Fruit fly (Drosophila melanogaster) whole organism, wandering third instar larva: ENCODE measurements around the gene CG6409.

Experiments
- Abd-B ChIP-seq: fragments of >200 bp; optimal IDR thresholded peaks from 2 replicates; lab custom pipeline; 2017; ENCODE audit warnings: missing biosample characterization, missing genetic modification characterization
- CrebA ChIP-seq: fragments of 200-800 bp; sonication (Bioruptor generic); optimal IDR thresholded peaks from 2 replicates; lab custom pipeline; 2016; ENCODE audit warnings: missing biosample characterization, mild to moderate bottlenecking, missing genetic modification characterization, borderline replicate concordance
- Dfd ChIP-seq: fragments of >200 bp; optimal IDR thresholded peaks from 2 replicates; lab custom pipeline; 2017; ENCODE audit warnings: missing biosample characterization, missing genetic modification characterization
- GATAd ChIP-seq: sonication (Bioruptor generic); optimal IDR thresholded peaks from 2 replicates; lab custom pipeline; 2016; ENCODE audit warnings: missing biosample characterization, missing genetic modification characterization
- HLH106 ChIP-seq: fragments of 200-800 bp; optimal IDR thresholded peaks from 3 replicates; lab custom pipeline; 2019; ENCODE audit warnings: missing biosample characterization, mild to moderate bottlenecking, missing genetic modification characterization, moderate library complexity
- Hnf4 ChIP-seq: fragments of 200-800 bp; sonication (Bioruptor generic); optimal IDR thresholded peaks from 2 replicates; lab custom pipeline; 2016; ENCODE audit warnings: missing biosample characterization, mild to moderate bottlenecking, missing genetic modification characterization
- Hr78 ChIP-seq: fragments of >200 bp; optimal IDR thresholded peaks from 2 replicates; lab custom pipeline; 2017; ENCODE audit warnings: missing biosample characterization, missing genetic modification characterization
- Hr83 ChIP-seq: fragments of 200-300 bp; sonication (Bioruptor generic); optimal IDR thresholded peaks from 2 replicates; lab custom pipeline; 2016; ENCODE audit warnings: missing biosample characterization, mild to moderate bottlenecking, missing genetic modification characterization, moderate library complexity; ENCODE audit not compliant: poor library complexity, severe bottlenecking
- Jra ChIP-seq: sonication (Bioruptor generic); optimal IDR thresholded peaks from 2 replicates; lab custom pipeline; 2016; ENCODE audit warnings: missing biosample characterization, missing genetic modification characterization
- Mio ChIP-seq: sonication (Bioruptor generic); optimal IDR thresholded peaks from 2 replicates; lab custom pipeline; 2016; ENCODE audit warnings: missing biosample characterization, missing genetic modification characterization
- Myc ChIP-seq: fragments of >200 bp; optimal IDR thresholded peaks from 2 replicates; lab custom pipeline; 2017
- N ChIP-seq: fragments of >200 bp; optimal IDR thresholded peaks from 2 replicates; lab custom pipeline; 2018; ENCODE audit warnings: missing biosample characterization, missing external identifiers, missing genetic modification characterization
- OdsH ChIP-seq: fragments of 200-800 bp; sonication (Bioruptor generic); optimal IDR thresholded peaks from 2 replicates; lab custom pipeline; 2016; ENCODE audit warnings: missing biosample characterization, mild to moderate bottlenecking, missing genetic modification characterization
- Rel ChIP-seq, 2 experiments: fragments of 200-800 bp; sonication (Bioruptor generic) in 1 of 2; optimal IDR thresholded peaks; 2 replicates in 1 of 2; 3 replicates in 1 of 2; lab custom pipeline; 2016 to 2019; ENCODE audit warnings: mild to moderate bottlenecking in 2 of 2, missing biosample characterization in 2 of 2, missing genetic modification characterization in 2 of 2, moderate library complexity in 1 of 2
- Sp1 ChIP-seq: fragments of 200-800 bp; sonication (Bioruptor generic); optimal IDR thresholded peaks from 3 replicates; lab custom pipeline; 2019; ENCODE audit warnings: missing biosample characterization, mild to moderate bottlenecking, missing genetic modification characterization, moderate library complexity
- dl ChIP-seq, 2 experiments: fragments of 175-275, 200-275 bp in 1 of 2; fragments of 200-275 bp in 1 of 2; sonication (Bioruptor generic); optimal IDR thresholded peaks; lab custom pipeline; 2018; ENCODE audit warnings: mild to moderate bottlenecking in 2 of 2, missing biosample characterization in 2 of 2, missing genetic modification characterization in 2 of 2, moderate library complexity in 2 of 2; ENCODE audit not compliant: partially characterized antibody in 2 of 2, insufficient read depth in 1 of 2
- dmrt93B ChIP-seq: fragments of 200-800 bp; sonication (Bioruptor generic); optimal IDR thresholded peaks from 2 replicates; lab custom pipeline; 2018; ENCODE audit warnings: missing biosample characterization, mild to moderate bottlenecking, missing genetic modification characterization
- ey ChIP-seq: fragments of 200-800 bp; sonication (Bioruptor generic); optimal IDR thresholded peaks from 2 replicates; lab custom pipeline; 2016; ENCODE audit warnings: missing biosample characterization, missing genetic modification characterization
- foxo ChIP-seq, 2 experiments: fragments of 200-800 bp; sonication (Bioruptor generic); optimal IDR thresholded peaks; 2 replicates in 1 of 2; 3 replicates in 1 of 2; lab custom pipeline; 2016 to 2017; ENCODE audit warnings: missing biosample characterization in 2 of 2, missing genetic modification characterization in 2 of 2
- fru ChIP-seq: fragments of 200-800 bp; sonication (Bioruptor generic); optimal IDR thresholded peaks from 3 replicates; lab custom pipeline; 2016; ENCODE audit warnings: missing biosample characterization, mild to moderate bottlenecking, missing genetic modification characterization
- h ChIP-seq: fragments of 200-800 bp; sonication (Bioruptor generic); optimal IDR thresholded peaks from 3 replicates; lab custom pipeline; 2016; ENCODE audit warnings: missing biosample characterization, mild to moderate bottlenecking, missing genetic modification characterization
- jim ChIP-seq: fragments of 175-275, 200-325 bp; sonication (Bioruptor generic); optimal IDR thresholded peaks from 2 replicates; lab custom pipeline; 2016; ENCODE audit warnings: missing biosample characterization, mild to moderate bottlenecking, missing genetic modification characterization
- lola ChIP-seq: fragments of >200 bp; optimal IDR thresholded peaks from 2 replicates; lab custom pipeline; 2017; ENCODE audit warnings: missing biosample characterization, missing genetic modification characterization
- psq ChIP-seq: fragments of 200-800 bp; sonication (Bioruptor generic); optimal IDR thresholded peaks from 3 replicates; lab custom pipeline; 2017; ENCODE audit warnings: missing biosample characterization, mild to moderate bottlenecking, missing genetic modification characterization, moderate library complexity
- rgr ChIP-seq: fragments of 200-800 bp; sonication (Bioruptor generic); optimal IDR thresholded peaks from 3 replicates; lab custom pipeline; 2016; ENCODE audit warnings: missing biosample characterization, mild to moderate bottlenecking, missing genetic modification characterization
- sage ChIP-seq: fragments of 200-800 bp; sonication (Bioruptor generic); optimal IDR thresholded peaks from 2 replicates; lab custom pipeline; 2016; ENCODE audit warnings: missing biosample characterization, mild to moderate bottlenecking, missing genetic modification characterization
- sv ChIP-seq: fragments of 200-800 bp; sonication (Bioruptor generic); optimal IDR thresholded peaks from 3 replicates; lab custom pipeline; 2016; ENCODE audit warnings: missing biosample characterization, missing genetic modification characterization
- tai ChIP-seq: sonication (Bioruptor generic); optimal IDR thresholded peaks from 2 replicates; lab custom pipeline; 2016; ENCODE audit warnings: missing biosample characterization, missing genetic modification characterization
- woc ChIP-seq: sonication (Bioruptor generic); optimal IDR thresholded peaks from 2 replicates; lab custom pipeline; 2016; ENCODE audit warnings: missing biosample characterization, mild to moderate bottlenecking, missing genetic modification characterization

Gene CG6409

DNA sequence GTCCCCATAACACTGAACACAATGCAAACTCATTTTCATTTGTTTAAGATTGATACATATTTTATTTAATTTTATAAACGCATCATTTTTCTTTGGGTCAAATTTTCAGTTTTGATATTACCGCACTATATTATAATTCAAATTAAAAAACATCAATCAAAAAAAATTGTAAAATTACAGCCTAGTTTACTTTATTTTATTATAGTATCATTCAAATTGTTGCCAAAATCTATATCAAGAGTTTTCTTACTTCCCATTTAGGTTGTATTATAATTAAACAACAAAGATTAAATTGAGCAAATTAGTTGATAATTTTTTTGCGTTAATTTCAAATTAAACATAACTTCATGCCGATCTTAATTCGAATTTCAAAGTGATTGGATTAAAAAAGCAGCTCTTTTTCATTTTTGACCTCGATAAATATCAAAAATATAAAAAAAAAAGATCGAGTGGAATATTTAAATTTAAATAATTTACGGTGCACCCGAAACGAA is 30.3 kb downstream of the CG6409 start:
- TF ChIP-seq sv (GFP tag; lab: Kevin White, UChicago), result no peak
- TF ChIP-seq rgr, result peak; percentile 53
- TF ChIP-seq HLH106 (tag; lab: Kevin White, UChicago), result peak; percentile 70
- TF ChIP-seq Abd-B, result no peak
- no peak for TF ChIP-seq Hnf4 (GFP tag; lab: Kevin White, UChicago)
- peak in 1 of 2 experiments; percentile 70 for TF ChIP-seq foxo (GFP tag; optimal IDR thresholded peaks at IDR 0.05; lab: Kevin White, UChicago)
- peak; percentile 73 for TF ChIP-seq Sp1
- no peak for TF ChIP-seq tai (GFP tag; lab: Kevin White, UChicago)
- TF ChIP-seq CrebA (GFP tag; lab: Kevin White, UChicago), result no peak
- TF ChIP-seq N (GFP tag; lab: Kevin White, UChicago), result no peak
- TF ChIP-seq h (GFP tag; lab: Kevin White, UChicago), result peak; percentile 28
- no peak for TF ChIP-seq Dfd
- TF ChIP-seq Mio (GFP tag; lab: Kevin White, UChicago), result no peak
- TF ChIP-seq psq (GFP tag; lab: Kevin White, UChicago), result peak; percentile 57
- no peak for TF ChIP-seq lola (GFP tag; lab: Kevin White, UChicago)
- TF ChIP-seq Hr78 (GFP tag; lab: Kevin White, UChicago), result no peak
- no peak for TF ChIP-seq Hr83 (GFP tag; lab: Kevin White, UChicago)
- TF ChIP-seq Myc (lab: Kevin White, UChicago), result no peak
- TF ChIP-seq Rel (GFP tag; optimal IDR thresholded peaks at IDR 0.05; lab: Kevin White, UChicago), result no peak
- no peak for TF ChIP-seq Rel (tag; optimal IDR thresholded peaks at IDR 0.05; lab: Kevin White, UChicago)
- no peak for TF ChIP-seq Jra (GFP tag; lab: Kevin White, UChicago)
- no peak for TF ChIP-seq GATAd
- peak; percentile 36 for TF ChIP-seq woc
- TF ChIP-seq OdsH (GFP tag; lab: Kevin White, UChicago), result peak; percentile 28
- peak; percentile 46 for TF ChIP-seq dmrt93B (GFP tag; lab: Kevin White, UChicago)
- peak; percentile 55 for TF ChIP-seq ey (GFP tag; lab: Kevin White, UChicago)
- no peak for TF ChIP-seq fru (GFP tag; lab: Kevin White, UChicago)

DNA sequence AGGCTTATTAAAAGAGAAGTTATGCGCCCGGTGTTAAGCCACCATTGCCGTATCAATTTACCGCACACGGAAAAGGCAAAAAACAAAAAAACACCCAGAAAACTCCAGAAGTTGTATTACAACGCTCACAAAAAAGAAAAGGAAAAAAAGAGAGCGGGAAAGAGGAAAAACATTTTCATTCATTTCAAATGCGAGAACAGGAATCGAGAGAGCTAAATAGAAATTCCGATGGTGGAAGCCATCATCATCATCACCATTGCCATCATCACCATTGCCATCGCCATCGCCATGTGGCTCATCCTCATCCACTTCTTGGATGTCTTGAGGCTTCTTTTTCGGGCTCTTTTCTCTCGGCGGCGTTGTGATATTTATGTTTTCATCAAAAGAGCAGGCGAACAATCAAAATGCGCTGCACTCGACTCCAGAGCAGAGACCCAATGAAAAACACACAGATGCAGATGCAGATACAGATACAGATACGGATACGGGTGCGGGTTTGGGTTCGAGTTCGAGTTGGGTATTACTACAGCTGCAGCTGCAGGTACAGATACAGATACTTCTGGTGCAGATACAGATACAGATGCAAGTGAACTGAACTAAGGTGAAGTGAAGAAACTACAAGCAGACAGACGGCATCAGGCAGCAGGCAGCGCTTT is 31.0 kb downstream of the CG6409 start:
- TF ChIP-seq woc (no peak), fru (GFP tag; lab: Kevin White, UChicago) (no peak), dl (GFP tag; optimal IDR thresholded peaks at IDR 0.05; lab: Kevin White, UChicago; ENCODE audit: insufficient read depth in 1 of 2, partially characterized antibody in 2 of 2) (peak in 1 of 2 experiments; percentile 19), rgr (no peak)

DNA sequence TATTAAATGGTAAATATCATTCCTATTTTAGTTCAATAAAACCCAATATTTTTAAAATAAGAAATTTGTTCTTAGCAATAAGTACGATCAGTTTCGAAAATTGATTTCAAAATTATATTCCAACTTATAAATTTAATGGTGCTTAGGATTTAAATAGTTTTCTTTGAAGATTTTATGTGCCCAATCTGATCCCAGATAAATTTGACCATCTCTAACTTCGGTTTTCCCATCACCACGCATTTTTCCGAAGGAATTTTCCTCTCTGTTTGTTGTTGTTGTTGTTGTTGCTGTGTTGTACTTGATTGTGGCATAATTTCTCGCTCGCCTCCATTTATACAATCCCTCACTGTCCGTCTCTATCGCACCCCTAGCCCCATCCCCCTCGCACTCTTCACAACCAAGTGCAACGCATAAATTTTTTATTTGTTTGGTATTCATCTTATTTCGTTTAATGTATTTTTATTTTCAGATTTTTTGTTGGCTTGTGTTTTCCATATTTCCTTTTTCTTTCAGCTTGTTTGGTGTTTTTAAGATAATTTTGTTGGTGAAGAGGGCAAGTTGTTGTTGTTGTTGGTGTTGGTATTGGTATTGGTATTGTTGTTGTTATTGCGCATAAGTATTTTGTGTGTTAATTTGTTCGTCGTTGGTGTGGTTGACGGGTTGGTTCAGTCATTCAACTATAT is 32.4 kb downstream of the CG6409 start:
- TF ChIP-seq psq (GFP tag; lab: Kevin White, UChicago), result peak; percentile 60
- TF ChIP-seq HLH106 (tag; lab: Kevin White, UChicago), result no peak
- TF ChIP-seq, all 38 proteins: peak for 1

DNA sequence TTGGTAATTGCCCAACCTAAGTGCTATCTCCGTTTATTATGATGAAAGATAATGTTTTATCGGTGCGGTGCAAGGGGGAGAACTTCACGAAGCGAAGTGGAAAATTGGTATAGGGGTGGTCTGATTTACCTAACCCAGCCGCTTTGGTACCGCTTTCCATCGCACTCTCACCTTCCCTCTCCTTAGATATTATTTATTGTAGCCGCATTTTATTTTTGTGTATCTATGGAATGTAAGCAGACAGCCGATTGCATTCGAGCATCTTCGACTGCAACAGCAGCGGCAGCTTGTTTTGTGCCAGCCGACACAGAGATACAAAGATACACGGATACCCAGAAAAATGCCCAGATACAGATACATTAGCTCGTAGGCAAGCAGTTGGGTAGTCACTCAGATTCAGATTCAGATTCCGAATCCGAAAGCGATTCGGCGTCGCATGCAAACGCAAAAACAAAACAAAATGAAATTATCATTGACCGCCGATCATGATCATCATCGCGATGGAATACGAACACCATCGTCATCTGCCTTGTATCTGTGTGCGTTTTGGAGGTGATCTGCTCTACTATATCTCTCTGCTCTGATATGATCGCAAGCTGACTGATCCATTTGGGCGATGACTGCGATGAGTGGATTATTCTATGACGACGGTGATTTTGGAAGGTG is 33.3 kb downstream of the CG6409 start:
- no peak for TF ChIP-seq jim
- TF ChIP-seq CrebA (GFP tag; lab: Kevin White, UChicago), result no peak
- no peak for TF ChIP-seq dl (GFP tag; optimal IDR thresholded peaks at IDR 0.05; lab: Kevin White, UChicago; ENCODE audit: insufficient read depth in 1 of 2, partially characterized antibody in 2 of 2)
- TF ChIP-seq Jra (GFP tag; lab: Kevin White, UChicago), result no peak
- no peak for TF ChIP-seq psq (GFP tag; lab: Kevin White, UChicago)
- no peak for TF ChIP-seq sage
- no peak for TF ChIP-seq Hr78 (GFP tag; lab: Kevin White, UChicago)
